Fruit fly (Drosophila melanogaster) whole organism, embryonic: ENCODE results near the gene ghi.
A peak's percentile ranks its signal among the peaks of the same experiment; 100 is the strongest.

Experiments used
- Asciz ChIP-seq: fragments of 200-800 bp; sonication (Bioruptor generic); optimal IDR thresholded peaks from 2 replicates; lab custom pipeline; 2017; ENCODE audit warnings: missing biosample characterization, mild to moderate bottlenecking, missing genetic modification characterization, missing genetic modification reagents
- B-H2 ChIP-seq: fragments of 200-800 bp; sonication (Bioruptor generic); optimal IDR thresholded peaks from 2 replicates; lab custom pipeline; 2018; ENCODE audit warnings: missing biosample characterization, mild to moderate bottlenecking, missing genetic modification characterization
- Blimp-1 ChIP-seq: fragments of 200-800 bp; sonication (Bioruptor generic); optimal IDR thresholded peaks from 3 replicates; lab custom pipeline; 2018; ENCODE audit warnings: missing biosample characterization, missing genetic modification characterization, mild to moderate bottlenecking, moderate library complexity, missing genetic modification reagents
- CG10147 ChIP-seq: fragments of 200-800 bp; sonication (Bioruptor generic); optimal IDR thresholded peaks from 2 replicates; lab custom pipeline; 2019; ENCODE audit warnings: missing biosample characterization, mild to moderate bottlenecking, missing genetic modification characterization, moderate library complexity
- CG10267 ChIP-seq: fragments of 200-800 bp; sonication (Bioruptor generic); optimal IDR thresholded peaks from 2 replicates; lab custom pipeline; 2018; ENCODE audit warnings: missing biosample characterization, mild to moderate bottlenecking, missing genetic modification characterization, moderate library complexity
- CG1233 ChIP-seq: fragments of 200-800 bp; sonication (Bioruptor generic); optimal IDR thresholded peaks from 4 replicates; lab custom pipeline; 2018; ENCODE audit warnings: missing biosample characterization, mild to moderate bottlenecking, missing genetic modification characterization
- CG12391 ChIP-seq: fragments of 200-800 bp; sonication (Bioruptor generic); optimal IDR thresholded peaks from 3 replicates; lab custom pipeline; 2018; ENCODE audit warnings: missing biosample characterization, mild to moderate bottlenecking, missing genetic modification characterization, moderate library complexity
- CG13123 ChIP-seq: fragments of 200-800 bp; sonication (Bioruptor generic); optimal IDR thresholded peaks from 2 replicates; lab custom pipeline; 2016; ENCODE audit warnings: missing biosample characterization, missing genetic modification characterization
- CG13296 ChIP-seq: fragments of 200-800 bp; sonication (Bioruptor generic); optimal IDR thresholded peaks from 3 replicates; lab custom pipeline; 2018; ENCODE audit warnings: missing biosample characterization, mild to moderate bottlenecking, missing genetic modification characterization
- CG13424 ChIP-seq: fragments of 200-800 bp; sonication (Bioruptor generic); optimal IDR thresholded peaks from 2 replicates; lab custom pipeline; 2019; ENCODE audit warnings: missing biosample characterization, mild to moderate bottlenecking, missing genetic modification characterization, moderate library complexity
- CG13775 ChIP-seq: fragments of 200-800 bp; sonication (Bioruptor generic); optimal IDR thresholded peaks from 3 replicates; lab custom pipeline; 2017; ENCODE audit warnings: missing biosample characterization, mild to moderate bottlenecking, missing genetic modification characterization
- CG1602 ChIP-seq: fragments of 200-800 bp; sonication (Bioruptor generic); optimal IDR thresholded peaks from 3 replicates; lab custom pipeline; 2016; ENCODE audit warnings: missing biosample characterization, missing genetic modification characterization
- CG17359 ChIP-seq: fragments of 200-800 bp; sonication (Bioruptor generic); optimal IDR thresholded peaks from 3 replicates; lab custom pipeline; 2018; ENCODE audit warnings: missing biosample characterization, mild to moderate bottlenecking, missing genetic modification characterization, moderate library complexity
- CG17361 ChIP-seq: fragments of 200-800 bp; sonication (Bioruptor generic); IDR thresholded peaks from 3 replicates; pipeline ENCODE4 v1.3.6; 2022; ENCODE audit warnings: missing biosample characterization, missing genetic modification characterization
- CG18262 ChIP-seq: fragments of 200-800 bp; optimal IDR thresholded peaks from 3 replicates; lab custom pipeline; 2019; ENCODE audit warnings: missing biosample characterization, mild to moderate bottlenecking, missing genetic modification characterization, moderate library complexity
- CG18599 ChIP-seq: fragments of 200-800 bp; sonication (Bioruptor generic); optimal IDR thresholded peaks from 3 replicates; lab custom pipeline; 2017; ENCODE audit warnings: missing biosample characterization, missing genetic modification characterization, mild to moderate bottlenecking, moderate library complexity, missing genetic modification reagents
- CG18619 ChIP-seq: fragments of 200-800 bp; sonication (Bioruptor generic); optimal IDR thresholded peaks from 3 replicates; lab custom pipeline; 2017; ENCODE audit warnings: missing biosample characterization, mild to moderate bottlenecking, missing genetic modification characterization
- CG4424 ChIP-seq: fragments of 200-800 bp; sonication (Bioruptor generic); optimal IDR thresholded peaks from 3 replicates; lab custom pipeline; 2016; ENCODE audit warnings: missing biosample characterization, missing genetic modification characterization
- CG6689 ChIP-seq: fragments of 200-800 bp; sonication (Bioruptor generic); IDR thresholded peaks from 2 replicates; pipeline ENCODE4 v1.3.6; 2022; ENCODE audit warnings: missing biosample characterization, missing genetic modification characterization
- CG7556 ChIP-seq: fragments of 200-800 bp; sonication (Bioruptor generic); optimal IDR thresholded peaks from 2 replicates; lab custom pipeline; 2017; ENCODE audit warnings: missing biosample characterization, mild to moderate bottlenecking, missing genetic modification characterization
- CG7839 ChIP-seq: fragments of 200-800 bp; sonication (Bioruptor generic); optimal IDR thresholded peaks from 3 replicates; lab custom pipeline; 2018; ENCODE audit warnings: missing biosample characterization, mild to moderate bottlenecking, missing genetic modification characterization, moderate library complexity
- CG8924 ChIP-seq: fragments of 200-800 bp; optimal IDR thresholded peaks from 3 replicates; lab custom pipeline; 2019; ENCODE audit warnings: missing biosample characterization, mild to moderate bottlenecking, missing genetic modification characterization, moderate library complexity
- CG8944 ChIP-seq: fragments of 200-800 bp; sonication (Bioruptor generic); optimal IDR thresholded peaks from 3 replicates; lab custom pipeline; 2016; ENCODE audit warnings: missing biosample characterization, missing genetic modification characterization
- CG9215 ChIP-seq: fragments of 200-800 bp; sonication (Bioruptor generic); IDR thresholded peaks from 2 replicates; pipeline ENCODE4 v1.3.6; 2022; ENCODE audit warnings: missing biosample characterization, missing genetic modification characterization
- CG9437 ChIP-seq: fragments of 200-800 bp; sonication (Bioruptor generic); optimal IDR thresholded peaks from 2 replicates; lab custom pipeline; 2018; ENCODE audit warnings: missing biosample characterization, mild to moderate bottlenecking, missing genetic modification characterization
- CoRest ChIP-seq: fragments of 200-800 bp; sonication (Bioruptor generic); optimal IDR thresholded peaks from 3 replicates; lab custom pipeline; 2018; ENCODE audit warnings: missing biosample characterization, mild to moderate bottlenecking, missing genetic modification characterization, moderate library complexity
- Dek ChIP-seq: fragments of 200-800 bp; sonication (Bioruptor generic); optimal IDR thresholded peaks from 3 replicates; lab custom pipeline; 2019; ENCODE audit warnings: missing biosample characterization, mild to moderate bottlenecking, missing genetic modification characterization, moderate library complexity
- Hey ChIP-seq: fragments of 200-800 bp; sonication (Bioruptor generic); optimal IDR thresholded peaks from 3 replicates; lab custom pipeline; 2018; ENCODE audit warnings: missing biosample characterization, mild to moderate bottlenecking, missing genetic modification characterization
- MBD-R2 ChIP-seq: fragments of 200-800 bp; sonication (Bioruptor generic); IDR thresholded peaks from 2 replicates; pipeline ENCODE4 v1.3.6; 2022; ENCODE audit warnings: missing biosample characterization, missing genetic modification characterization
- Med ChIP-seq: fragments of 200-800 bp; sonication (Bioruptor generic); peaks from one replicate; lab custom pipeline; 2016; ENCODE audit warnings: missing biosample characterization, missing genetic modification characterization, mild to moderate bottlenecking, inconsistent platforms, moderate library complexity
- Oli ChIP-seq: fragments of 200-800 bp; sonication (Bioruptor generic); optimal IDR thresholded peaks from 2 replicates; lab custom pipeline; 2018; ENCODE audit warnings: missing biosample characterization, mild to moderate bottlenecking, missing genetic modification characterization, moderate library complexity
- Rx ChIP-seq: fragments of 200-800 bp; sonication (Bioruptor generic); IDR thresholded peaks from 2 replicates; pipeline ENCODE4 v1.3.6; 2022; ENCODE audit warnings: missing biosample characterization, missing genetic modification characterization
- Side ChIP-seq: fragments of 200-800 bp; sonication (Bioruptor generic); optimal IDR thresholded peaks from 2 replicates; lab custom pipeline; 2016; ENCODE audit warnings: missing biosample characterization, missing genetic modification characterization
- Sox100B ChIP-seq: fragments of 200-800 bp; sonication (Bioruptor generic); optimal IDR thresholded peaks from 3 replicates; lab custom pipeline; 2018; ENCODE audit warnings: missing biosample characterization, mild to moderate bottlenecking, missing genetic modification characterization
- Sox102F ChIP-seq: fragments of 200-800 bp; sonication (Bioruptor generic); optimal IDR thresholded peaks from 2 replicates; lab custom pipeline; 2018; ENCODE audit warnings: missing biosample characterization, mild to moderate bottlenecking, missing genetic modification characterization, moderate library complexity
- Ssrp ChIP-seq: fragments of 200-800 bp; sonication (Bioruptor generic); optimal IDR thresholded peaks from 2 replicates; lab custom pipeline; 2018; ENCODE audit warnings: missing biosample characterization, mild to moderate bottlenecking, missing genetic modification characterization, moderate library complexity
- az2 ChIP-seq: fragments of 200-800 bp; sonication (Bioruptor generic); optimal IDR thresholded peaks from 3 replicates; lab custom pipeline; 2016; ENCODE audit warnings: missing biosample characterization, missing genetic modification characterization
- bsh ChIP-seq, 2 experiments: fragments of 200-800 bp; sonication (Bioruptor generic); optimal IDR thresholded peaks; 2 replicates each; lab custom pipeline; 2017 to 2018; ENCODE audit warnings: mild to moderate bottlenecking in 2 of 2, missing biosample characterization in 2 of 2, missing genetic modification characterization in 2 of 2, moderate library complexity in 1 of 2
- chif ChIP-seq, 2 experiments: fragments of 200-800 bp; sonication (Bioruptor generic); optimal IDR thresholded peaks; 3 replicates each; lab custom pipeline; 2016; ENCODE audit warnings: missing biosample characterization in 2 of 2, missing genetic modification characterization in 2 of 2
- cwo ChIP-seq: fragments of 200-800 bp; sonication (Bioruptor generic); optimal IDR thresholded peaks from 3 replicates; lab custom pipeline; 2017; ENCODE audit warnings: missing biosample characterization, missing genetic modification characterization, mild to moderate bottlenecking, moderate library complexity, missing genetic modification reagents
- grau ChIP-seq: fragments of 200-800 bp; optimal IDR thresholded peaks from 3 replicates; lab custom pipeline; 2019; ENCODE audit warnings: missing biosample characterization, mild to moderate bottlenecking, missing genetic modification characterization, moderate library complexity
- lilli ChIP-seq: fragments of 200-800 bp; sonication (Bioruptor generic); optimal IDR thresholded peaks from 3 replicates; lab custom pipeline; 2016; ENCODE audit warnings: missing biosample characterization, missing genetic modification characterization
- mam ChIP-seq: fragments of 200-800 bp; sonication (Bioruptor generic); optimal IDR thresholded peaks from 3 replicates; lab custom pipeline; 2016; ENCODE audit warnings: missing biosample characterization, missing genetic modification characterization
- pho ChIP-seq: fragments of 200-800 bp; sonication (Bioruptor generic); optimal IDR thresholded peaks from 2 replicates; lab custom pipeline; 2016; ENCODE audit warnings: missing biosample characterization, missing genetic modification characterization
- row ChIP-seq: fragments of 200-800 bp; sonication (Bioruptor generic); IDR thresholded peaks from 3 replicates; pipeline ENCODE4 v1.3.6; 2022; ENCODE audit warnings: missing biosample characterization, missing genetic modification characterization
- sens ChIP-seq: fragments of 200-800 bp; sonication (Bioruptor generic); peaks from one replicate; lab custom pipeline; 2016; ENCODE audit warnings: missing biosample characterization, missing genetic modification characterization
- sug ChIP-seq: fragments of 200-800 bp; optimal IDR thresholded peaks from 2 replicates; lab custom pipeline; 2019; ENCODE audit warnings: missing biosample characterization, mild to moderate bottlenecking, missing genetic modification characterization, moderate library complexity
- tio ChIP-seq: fragments of 200-800 bp; sonication (Bioruptor generic); optimal IDR thresholded peaks from 2 replicates; lab custom pipeline; 2017; ENCODE audit warnings: missing biosample characterization, missing genetic modification characterization, inconsistent platforms
- unpg ChIP-seq: fragments of 200-800 bp; sonication (Bioruptor generic); optimal IDR thresholded peaks from 3 replicates; lab custom pipeline; 2018; ENCODE audit warnings: missing biosample characterization, mild to moderate bottlenecking, missing genetic modification characterization, moderate library complexity
- wor ChIP-seq: fragments of 200-800 bp; sonication (Bioruptor generic); IDR thresholded peaks from 2 replicates; pipeline ENCODE4 v1.3.6; 2022; ENCODE audit warnings: missing biosample characterization, missing genetic modification characterization

The ghi gene

dm6 chr3L:9466595-9466994 is 14.9 kb downstream of the ghi start (continued):
- peak; percentile 17 for TF ChIP-seq CoRest (tag; lab: Kevin White, UChicago)
- peak; percentile 42; the same call in 1 of the 3 replicates for TF ChIP-seq CG17361 (GFP tag; lab: Robert Waterston, UW)
- peak; percentile 1 for TF ChIP-seq CG10267 (tag; lab: Kevin White, UChicago)
- peak; percentile 58 for TF ChIP-seq CG18599 (GFP tag; lab: Kevin White, UChicago)
- TF ChIP-seq CG13123 (GFP tag; lab: Kevin White, UChicago), result no peak
- TF ChIP-seq Sox102F, result peak; percentile 38
- no peak for TF ChIP-seq Hey (tag; lab: Kevin White, UChicago)
- peak in 1 of 2 experiments; percentile 29 for TF ChIP-seq bsh (GFP tag; optimal IDR thresholded peaks at IDR 0.05; lab: Kevin White, UChicago)
- peak; percentile 15 for TF ChIP-seq Sox100B
- TF ChIP-seq sug, result peak; percentile 16
- TF ChIP-seq CG10147 (GFP tag; lab: Kevin White, UChicago), result peak; percentile 34
- peak; percentile 29 for TF ChIP-seq lilli
- TF ChIP-seq grau (tag; lab: Kevin White, UChicago), result peak; percentile 88
- no peak for TF ChIP-seq B-H2 (GFP tag; lab: Kevin White, UChicago)
- TF ChIP-seq chif (GFP tag; optimal IDR thresholded peaks at IDR 0.05; lab: Kevin White, UChicago), result no peak
- peak; percentile 12 for TF ChIP-seq CG4424 (GFP tag; lab: Kevin White, UChicago)
- peak; percentile 4 for TF ChIP-seq CG17359
- TF ChIP-seq Dek, result peak; percentile 19
- peak; percentile 57 for TF ChIP-seq CG7839 (tag; lab: Kevin White, UChicago)
- peak; percentile 7 for TF ChIP-seq tio (GFP tag; lab: Kevin White, UChicago)
- peak; percentile 41 for TF ChIP-seq CG8924
- TF ChIP-seq CG13296, result peak; percentile 22
- TF ChIP-seq CG18262 (tag; lab: Kevin White, UChicago), result peak; percentile 28
- peak; percentile 56 for TF ChIP-seq CG12391 (tag; lab: Kevin White, UChicago)
- peak; percentile 48 for TF ChIP-seq Oli (tag; lab: Kevin White, UChicago)
- peak; percentile 74 for TF ChIP-seq CG7556 (GFP tag; lab: Kevin White, UChicago)
- no peak for TF ChIP-seq MBD-R2 (GFP tag; lab: Robert Waterston, UW)
- TF ChIP-seq Ssrp (tag; lab: Kevin White, UChicago), result peak; percentile 17
- peak; percentile 31 for TF ChIP-seq CG1233
- TF ChIP-seq Asciz (GFP tag; lab: Kevin White, UChicago), result peak; percentile 7
- no peak for TF ChIP-seq wor (GFP tag; lab: Robert Waterston, UW)
- TF ChIP-seq row (GFP tag; lab: Robert Waterston, UW), result peak; percentile 51; the same call in 2 of the 3 replicates
- peak; percentile 13 for TF ChIP-seq Blimp-1 (GFP tag; lab: Kevin White, UChicago)
- peak; percentile 15 for TF ChIP-seq az2 (GFP tag; lab: Kevin White, UChicago)
- TF ChIP-seq mam (GFP tag; lab: Kevin White, UChicago), result no peak
- TF ChIP-seq CG9437 (GFP tag; lab: Kevin White, UChicago), result peak; percentile 10
- TF ChIP-seq Rx, result no peak
- no peak for TF ChIP-seq Side (GFP tag; lab: Kevin White, UChicago)
- peak; percentile 29 for TF ChIP-seq cwo
- TF ChIP-seq CG6689, result peak; percentile 28; the same call in 1 of the 2 replicates
- peak; percentile 31; the same call in 1 of the 2 replicates for TF ChIP-seq CG9215
- peak; percentile 59 for TF ChIP-seq CG13424 (tag; lab: Kevin White, UChicago)
- peak; percentile 27 for TF ChIP-seq unpg
- TF ChIP-seq CG18619, result peak; percentile 26
- peak; percentile 55 for TF ChIP-seq Med (GFP tag; lab: Kevin White, UChicago)
- TF ChIP-seq CG1602 (GFP tag; lab: Kevin White, UChicago), result peak; percentile 4
- peak; percentile 73 for TF ChIP-seq sens
- peak; percentile 25 for TF ChIP-seq pho (GFP tag; lab: Kevin White, UChicago)
- TF ChIP-seq CG8944 (GFP tag; lab: Kevin White, UChicago), result no peak
- peak; percentile 15 for TF ChIP-seq CG13775 (GFP tag; lab: Kevin White, UChicago)
